Fruit fly (Drosophila melanogaster): Measurements from ENCODE around the gene mRpL45.
A peak's percentile ranks its signal among the peaks of the same experiment; 100 is the strongest.

Gene mRpL45

DNA sequence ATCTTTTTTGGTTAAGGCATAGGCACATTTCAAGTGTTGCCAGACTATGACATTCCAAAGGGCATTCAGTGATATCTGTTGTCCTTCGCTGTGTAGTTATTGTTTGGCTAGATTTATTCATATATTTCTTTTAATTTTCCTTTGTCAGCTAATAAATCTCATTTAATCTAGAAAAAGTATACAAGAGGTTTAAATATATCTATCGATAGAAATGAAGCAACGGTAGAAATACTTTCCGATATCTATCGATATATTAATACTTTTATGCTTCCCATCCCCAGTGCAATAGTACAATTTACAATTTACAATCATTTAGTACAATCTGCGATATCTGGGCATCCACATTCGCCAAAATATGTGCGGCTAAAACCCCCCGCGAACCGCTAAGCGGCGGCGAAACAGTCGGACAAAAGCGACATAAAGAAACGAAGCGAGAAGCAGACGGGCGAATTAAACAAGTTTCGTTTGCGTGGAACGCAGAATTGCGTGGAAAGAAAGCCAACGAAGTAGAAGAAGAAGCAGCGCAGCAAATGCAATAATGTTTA, 30.8 kb upstream of the mRpL45 start, which contains the start of gene Efa6 (continued):
- TF ChIP-seq CG3163 (GFP tag; optimal IDR thresholded peaks at IDR 0.05): no peak
- peak; percentile 31 for TF ChIP-seq cato (GFP tag; optimal IDR thresholded peaks at IDR 0.05; ENCODE audit: borderline replicate concordance)
- peak; percentile 73 for TF ChIP-seq CG9932 (GFP tag; IDR thresholded peaks at IDR 0.05)
- TF ChIP-seq dm (GFP tag; optimal IDR thresholded peaks at IDR 0.05): peak; percentile 2
- TF ChIP-seq CG30020 (tag; optimal IDR thresholded peaks at IDR 0.05): peak; percentile 62
- peak; percentile 18 for TF ChIP-seq CG9437 (GFP tag; optimal IDR thresholded peaks at IDR 0.05)
- peak; percentile 95 for TF ChIP-seq chinmo (GFP tag; IDR thresholded peaks at IDR 0.05; ENCODE audit: partially characterized antibody)
- TF ChIP-seq CG11085 (GFP tag; IDR thresholded peaks at IDR 0.05): no peak
- peak; percentile 91 for TF ChIP-seq E2f2 (GFP tag; IDR thresholded peaks at IDR 0.05)
- TF ChIP-seq CG7963 (GFP tag; IDR thresholded peaks at IDR 0.05; ENCODE audit: partially characterized antibody): peak; percentile 85
- no peak for TF ChIP-seq CG11695 (GFP tag; IDR thresholded peaks at IDR 0.05)
- TF ChIP-seq unpg (GFP tag; optimal IDR thresholded peaks at IDR 0.05): peak; percentile 48
- peak; percentile 90 for TF ChIP-seq CG14710 (tag; optimal IDR thresholded peaks at IDR 0.05)
- no peak for TF ChIP-seq Nf-YA (GFP tag; IDR thresholded peaks at IDR 0.05)
- peak; percentile 98 for TF ChIP-seq CG13287 (GFP tag; IDR thresholded peaks at IDR 0.05; ENCODE audit: partially characterized antibody)
- peak; percentile 54 for TF ChIP-seq MBD-R2 (GFP tag; IDR thresholded peaks at IDR 0.05)
- TF ChIP-seq Atf6 (GFP tag; IDR thresholded peaks at IDR 0.05): 0 out of 2 replicates have a peak, but pooled peaks have one; percentile 45
- TF ChIP-seq Eip74EF (GFP tag; optimal IDR thresholded peaks at IDR 0.05): peak in 1 of 2 experiments; percentile 0
- peak; percentile 30 for TF ChIP-seq fd3F (GFP tag; optimal IDR thresholded peaks at IDR 0.05)
- peak; percentile 29; the same call in 1 of the 2 replicates for TF ChIP-seq cas (GFP tag; IDR thresholded peaks at IDR 0.05)
- TF ChIP-seq tap (tag; optimal IDR thresholded peaks at IDR 0.05): peak; percentile 33
- TF ChIP-seq bsh (GFP tag; optimal IDR thresholded peaks at IDR 0.05): peak; percentile 11 to 30
- peak; percentile 24 for TF ChIP-seq CG1647 (GFP tag; optimal IDR thresholded peaks at IDR 0.05)
- peak; percentile 30 for TF ChIP-seq Bteb2 (GFP tag; optimal IDR thresholded peaks at IDR 0.05)
- TF ChIP-seq sug (tag; optimal IDR thresholded peaks at IDR 0.05): peak; percentile 99
- peak; percentile 83 for TF ChIP-seq Ets97D (GFP tag; optimal IDR thresholded peaks at IDR 0.05)
- peak; percentile 94 for TF ChIP-seq CG2129 (GFP tag; IDR thresholded peaks at IDR 0.05; ENCODE audit: partially characterized antibody)
- peak; percentile 77 for TF ChIP-seq Lhr (GFP tag; optimal IDR thresholded peaks at IDR 0.05)
- TF ChIP-seq bab2 (GFP tag; optimal IDR thresholded peaks at IDR 0.05): peak; percentile 42
- no peak for TF ChIP-seq ewg (GFP tag; optimal IDR thresholded peaks at IDR 0.05)
- TF ChIP-seq HLHmδ (GFP tag; optimal IDR thresholded peaks at IDR 0.05): no peak
- TF ChIP-seq CG12299 (tag; optimal IDR thresholded peaks at IDR 0.05): peak; percentile 75
- TF ChIP-seq CG18262 (tag; optimal IDR thresholded peaks at IDR 0.05): peak; percentile 51
- TF ChIP-seq Dad (GFP tag; optimal IDR thresholded peaks at IDR 0.05): peak; percentile 14
- TF ChIP-seq CG18599 (GFP tag; optimal IDR thresholded peaks at IDR 0.05): no peak
- peak; percentile 58 for TF ChIP-seq Camta (GFP tag; optimal IDR thresholded peaks at IDR 0.05)
- TF ChIP-seq Hr78 (GFP tag; optimal IDR thresholded peaks at IDR 0.05): no peak
- peak; percentile 25; the same call in 1 of the 2 replicates for TF ChIP-seq stc (GFP tag; IDR thresholded peaks at IDR 0.05)
- TF ChIP-seq HmgZ (tag; optimal IDR thresholded peaks at IDR 0.05): peak; percentile 74
- peak; percentile 91 for TF ChIP-seq vnd (GFP tag; IDR thresholded peaks at IDR 0.05; ENCODE audit: partially characterized antibody)
- TF ChIP-seq Dp (GFP tag; optimal IDR thresholded peaks at IDR 0.05): peak; percentile 93
- no peak for TF ChIP-seq CG8765 (GFP tag; IDR thresholded peaks at IDR 0.05)
- peak; percentile 86 for TF ChIP-seq nerfin-2 (GFP tag; IDR thresholded peaks at IDR 0.05; ENCODE audit: partially characterized antibody)
- peak; percentile 44 for TF ChIP-seq YL-1 (GFP tag; optimal IDR thresholded peaks at IDR 0.05)
- TF ChIP-seq Dek (tag; optimal IDR thresholded peaks at IDR 0.05): peak; percentile 37
- TF ChIP-seq CG2875 (GFP tag; optimal IDR thresholded peaks at IDR 0.05): no peak
- peak; percentile 93 for TF ChIP-seq Jarid2 (GFP tag; optimal IDR thresholded peaks at IDR 0.05)
- no peak for TF ChIP-seq seq (GFP tag; IDR thresholded peaks at IDR 0.05)
